Worm (Caenorhabditis elegans): ENCODE results near the gene ZC487.1.

ZC487.1 gene

DNA sequence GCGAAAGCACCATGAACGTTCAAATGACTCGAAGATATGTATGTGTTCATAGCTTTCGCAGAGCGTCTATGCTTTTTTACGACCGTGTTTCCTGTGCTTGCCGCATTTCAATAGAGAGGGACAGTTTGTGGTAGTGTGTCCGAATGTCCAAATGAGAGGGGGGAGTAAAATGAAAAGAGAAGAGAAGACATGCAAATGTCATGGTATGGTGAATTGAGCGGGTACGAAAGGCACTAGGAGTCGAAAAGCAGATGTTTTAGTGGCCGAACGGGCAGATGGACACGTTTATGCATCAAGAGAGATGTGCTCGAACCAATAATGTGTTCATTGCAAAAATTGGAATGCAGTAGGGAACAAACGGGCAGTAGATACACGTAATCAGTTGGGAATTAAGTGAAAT, 41.8 kb upstream of the ZC487.1 start:
- TF ChIP-seq mxl-2 (GFP tag; conservative IDR thresholded peaks at IDR 0.05): no peak
- peak in 1 of 2 experiments; percentile 42 for TF ChIP-seq unc-62 (GFP tag; optimal IDR thresholded peaks at IDR 0.05 in 1 of 2)
- no peak for TF ChIP-seq unc-62 (tag; optimal IDR thresholded peaks at IDR 0.05)

DNA sequence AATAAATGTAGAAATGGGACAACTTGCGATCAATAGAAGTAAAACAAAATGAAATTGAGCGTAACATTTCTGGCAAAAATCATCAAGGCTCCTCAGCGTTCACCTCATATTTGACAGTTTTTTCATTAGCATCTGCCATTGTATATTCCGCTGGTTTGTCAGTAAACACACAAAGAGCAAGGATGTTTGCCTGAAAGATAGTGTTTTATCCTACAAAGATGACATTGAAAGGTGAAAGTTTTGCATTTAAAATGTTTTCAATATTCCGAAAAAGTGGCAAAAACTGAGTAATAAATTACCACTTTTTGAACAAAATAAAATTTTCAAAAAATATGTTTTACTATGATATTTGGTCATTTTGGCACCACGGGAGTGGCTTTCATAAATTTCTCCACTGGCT, 41.4 kb upstream of the ZC487.1 start:
- TF ChIP-seq ces-1 (GFP tag; optimal IDR thresholded peaks at IDR 0.05): no peak
- peak in 1 of 2 experiments; percentile 92 for TF ChIP-seq unc-62 (GFP tag; optimal IDR thresholded peaks at IDR 0.05 in 1 of 2)
- TF ChIP-seq unc-62 (tag; optimal IDR thresholded peaks at IDR 0.05): no peak

ce11 chrV:6688392-6688791, 38.9 kb upstream of the ZC487.1 start, which contains the start of gene K11G9.5:
Gene K11G9.5 (minus strand): TSS chrV:6688492.
- TF ChIP-seq madf-5 (GFP tag; IDR thresholded peaks at IDR 0.05) (no peak), Y75B8A.6 (GFP tag; IDR thresholded peaks at IDR 0.05) (no peak), lsy-2 (tag; optimal IDR thresholded peaks at IDR 0.05) (no peak), madf-9 (GFP tag; conservative IDR thresholded peaks at IDR 0.05) (no peak), lin-29 (GFP tag; IDR thresholded peaks at IDR 0.05) (no peak), zip-11 (GFP tag; IDR thresholded peaks at IDR 0.05) (no peak), fos-1 (tag; optimal IDR thresholded peaks at IDR 0.05) (no peak), spr-1 (tag; optimal IDR thresholded peaks at IDR 0.05) (no peak), zfp-3 (GFP tag; conservative IDR thresholded peaks at IDR 0.05) (no peak), R02D3.7 (tag; optimal IDR thresholded peaks at IDR 0.05) (no peak), ZK337.2 (GFP tag; IDR thresholded peaks at IDR 0.05) (no peak), nhr-6 (tag; optimal IDR thresholded peaks at IDR 0.05) (no peak), unc-130 (GFP tag; optimal IDR thresholded peaks at IDR 0.05) (no peak)

ce11 chrV:6690075-6690474, 37.2 kb upstream of the ZC487.1 start:
- peak in 1 of 2 experiments; percentile 1 for TF ChIP-seq mdl-1 (tag; optimal IDR thresholded peaks at IDR 0.05)
- TF ChIP-seq sdz-12 (GFP tag; optimal IDR thresholded peaks at IDR 0.05): no peak
- TF ChIP-seq unc-62 (GFP tag; optimal IDR thresholded peaks at IDR 0.05 in 1 of 2): peak in 1 of 2 experiments; percentile 22
- no peak for TF ChIP-seq unc-62 (tag; optimal IDR thresholded peaks at IDR 0.05)
- peak; percentile 16 for TF ChIP-seq nhr-28 (tag; optimal IDR thresholded peaks at IDR 0.05)
- no peak for TF ChIP-seq hmg-1.1 (GFP tag; IDR thresholded peaks at IDR 0.05)

ce11 chrV:6691813-6692351, 35.4 kb upstream of the ZC487.1 start, which contains the start of gene mtl-1:
Gene mtl-1 (minus strand): TSS chrV:6691863.
- TF ChIP-seq madf-9 (GFP tag; conservative IDR thresholded peaks at IDR 0.05) (no peak), T20F7.1 (GFP tag; optimal IDR thresholded peaks at IDR 0.05) (peak; percentile 11), daf-12 (tag; optimal IDR thresholded peaks at IDR 0.05) (no peak), dmd-6 (GFP tag; IDR thresholded peaks at IDR 0.05) (peak; percentile 43; the same call in 1 of the 2 replicates), daf-16 (GFP tag; optimal IDR thresholded peaks at IDR 0.05) (no peak), daf-16 (tag; optimal IDR thresholded peaks at IDR 0.05) (peak; percentile 87), skn-1 (tag; optimal IDR thresholded peaks at IDR 0.05) (no peak), unc-39 (tag; optimal IDR thresholded peaks at IDR 0.05) (no peak), nhr-77 (tag; optimal IDR thresholded peaks at IDR 0.05) (peak; percentile 41), nhr-25 (tag; optimal IDR thresholded peaks at IDR 0.05; ENCODE audit: borderline replicate concordance, insufficient read depth) (no peak), hlh-30 (tag; optimal IDR thresholded peaks at IDR 0.05; ENCODE audit: insufficient read depth) (no peak), lin-15B (tag; optimal IDR thresholded peaks at IDR 0.05) (no peak), nhr-28 (tag; optimal IDR thresholded peaks at IDR 0.05) (peak; percentile 78), Y5F2A.4 (GFP tag; optimal IDR thresholded peaks at IDR 0.05) (no peak), ztf-7 (tag; optimal IDR thresholded peaks at IDR 0.05) (peak; percentile 2), daf-8 (GFP tag; IDR thresholded peaks at IDR 0.05) (no peak), vab-7 (GFP tag; IDR thresholded peaks at IDR 0.05) (no peak), dve-1 (tag; optimal IDR thresholded peaks at IDR 0.05; ENCODE audit: insufficient read depth) (peak; percentile 32), pqm-1 (tag; optimal IDR thresholded peaks at IDR 0.05) (peak; percentile 7), ceh-20 (GFP tag; IDR thresholded peaks at IDR 0.05) (no peak), mxl-3 (GFP tag; optimal IDR thresholded peaks at IDR 0.05) (peak; percentile 11), mdl-1 (tag; optimal IDR thresholded peaks at IDR 0.05) (peak in 1 of 2 experiments; percentile 46), aha-1 (tag) (peak; percentile 55), nhr-102 (tag; optimal IDR thresholded peaks at IDR 0.05) (peak; percentile 11), tra-1 (GFP tag; IDR thresholded peaks at IDR 0.05) (no peak), hlh-11 (tag; optimal IDR thresholded peaks at IDR 0.05) (peak; percentile 32)

All from whole organism, L4 larva.